Fruit fly (Drosophila melanogaster): ENCODE measurements around the gene CG12320.

- no peak for TF ChIP-seq Pif1A (GFP tag; optimal IDR thresholded peaks at IDR 0.05)
- no peak for TF ChIP-seq CG14655 (GFP tag; optimal IDR thresholded peaks at IDR 0.05)
- TF ChIP-seq Ets98B (GFP tag; IDR thresholded peaks at IDR 0.05), result no peak
- no peak for TF ChIP-seq EcR (GFP tag; optimal IDR thresholded peaks at IDR 0.05)
- TF ChIP-seq gl (tag; optimal IDR thresholded peaks at IDR 0.05), result no peak
- TF ChIP-seq CG8301 (tag; optimal IDR thresholded peaks at IDR 0.05), result no peak
These were observed 39.8 kb upstream of the CG12320 start for dm6 chr3R:18292371-18292770.

Measured in whole organism, pupa.